Worm (Caenorhabditis elegans): ENCODE measurements around the gene exc-9.

exc-9 gene

ce11 chrIV:7948290-7948689, 7.5 kb upstream of the exc-9 start, which contains the start of gene mcm-3AP:
Gene mcm-3AP (plus strand): TSS chrIV:7948672.
- TF ChIP-seq nfya-1 (tag; optimal IDR thresholded peaks at IDR 0.05; ENCODE audit: insufficient read depth) (peak; percentile 58), hmg-11 (tag; optimal IDR thresholded peaks at IDR 0.05) (peak; percentile 13), elt-2 (tag; optimal IDR thresholded peaks at IDR 0.05) (peak; percentile 26)

- TF ChIP-seq lin-39 (tag; optimal IDR thresholded peaks at IDR 0.05) (peak; percentile 66), pha-4 (tag; optimal IDR thresholded peaks at IDR 0.05) (peak; percentile 66), snpc-4 (tag; optimal IDR thresholded peaks at IDR 0.05) (peak; percentile 19), hmg-11 (tag; optimal IDR thresholded peaks at IDR 0.05) (peak; percentile 56), lsy-12 (tag; optimal IDR thresholded peaks at IDR 0.05) (peak; percentile 57), nhr-43 (tag; optimal IDR thresholded peaks at IDR 0.05; ENCODE audit: poor library complexity, severe bottlenecking) (peak; percentile 7), elt-2 (tag; optimal IDR thresholded peaks at IDR 0.05) (peak; percentile 52), nhr-23 (tag; optimal IDR thresholded peaks at IDR 0.05) (peak; percentile 67), lin-15B (tag; optimal IDR thresholded peaks at IDR 0.05) (peak; percentile 69), nfya-1 (tag; optimal IDR thresholded peaks at IDR 0.05; ENCODE audit: insufficient read depth) (peak; percentile 85)
Measured at ce11 chrIV:7946899-7947499, 6.2 kb upstream of the exc-9 start, which contains the start of gene F20D12.12. Gene F20D12.12 (plus strand): TSS chrIV:7947440.

ce11 chrIV:7946457-7946856, 5.6 kb upstream of the exc-9 start, which contains the start of gene czw-1:
Gene czw-1 (minus strand): TSS chrIV:7946825.
- TF ChIP-seq ceh-16 (tag; optimal IDR thresholded peaks at IDR 0.05) (no peak), nhr-76 (tag; optimal IDR thresholded peaks at IDR 0.05) (no peak), skn-1 (tag; optimal IDR thresholded peaks at IDR 0.05) (no peak), lin-15B (tag; optimal IDR thresholded peaks at IDR 0.05) (no peak), lsy-12 (tag; optimal IDR thresholded peaks at IDR 0.05) (no peak), egl-27 (tag; optimal IDR thresholded peaks at IDR 0.05) (no peak)

ce11 chrIV:7943272-7943671, 2.5 kb upstream of the exc-9 start:
- TF ChIP-seq nhr-23 (tag; optimal IDR thresholded peaks at IDR 0.05) (peak; percentile 9), nhr-25 (tag; optimal IDR thresholded peaks at IDR 0.05) (peak; percentile 76), nhr-43 (tag; optimal IDR thresholded peaks at IDR 0.05; ENCODE audit: poor library complexity, severe bottlenecking) (no peak), elt-2 (tag; optimal IDR thresholded peaks at IDR 0.05) (no peak), ceh-9 (tag; optimal IDR thresholded peaks at IDR 0.05) (no peak), fkh-10 (GFP tag; optimal IDR thresholded peaks at IDR 0.05) (no peak), nhr-28 (tag; optimal IDR thresholded peaks at IDR 0.05) (no peak), nhr-77 (tag; optimal IDR thresholded peaks at IDR 0.05) (no peak), nfya-1 (tag; optimal IDR thresholded peaks at IDR 0.05; ENCODE audit: insufficient read depth) (peak; percentile 33), lsy-12 (tag; optimal IDR thresholded peaks at IDR 0.05) (no peak), jun-1 (tag; optimal IDR thresholded peaks at IDR 0.05) (no peak), nhr-237 (tag; optimal IDR thresholded peaks at IDR 0.05) (no peak), nhr-67 (tag; optimal IDR thresholded peaks at IDR 0.05) (no peak), nhr-76 (tag; optimal IDR thresholded peaks at IDR 0.05) (no peak), lin-39 (tag; optimal IDR thresholded peaks at IDR 0.05) (peak; percentile 19)

ce11 chrIV:7938834-7939233, 2.0 kb downstream of the exc-9 start, which contains the start of gene F20D12.7:
Gene F20D12.7 (minus strand): TSS chrIV:7938934.
- no peak for TF ChIP-seq unc-39 (tag; optimal IDR thresholded peaks at IDR 0.05)
- no peak for TF ChIP-seq pha-4 (tag; optimal IDR thresholded peaks at IDR 0.05)
- no peak for TF ChIP-seq elt-3 (tag; optimal IDR thresholded peaks at IDR 0.05)
- TF ChIP-seq elt-1 (tag; optimal IDR thresholded peaks at IDR 0.05): no peak
- no peak for TF ChIP-seq snpc-4 (tag; optimal IDR thresholded peaks at IDR 0.05)
- no peak for TF ChIP-seq nhr-237 (tag; optimal IDR thresholded peaks at IDR 0.05)
- no peak for TF ChIP-seq fos-1 (tag; optimal IDR thresholded peaks at IDR 0.05)
- no peak for TF ChIP-seq ceh-28 (tag; optimal IDR thresholded peaks at IDR 0.05)
- TF ChIP-seq egl-27 (tag; optimal IDR thresholded peaks at IDR 0.05): no peak
- TF ChIP-seq fkh-2 (tag; optimal IDR thresholded peaks at IDR 0.05): no peak
- TF ChIP-seq ceh-16 (tag; optimal IDR thresholded peaks at IDR 0.05): no peak
- no peak for TF ChIP-seq nhr-76 (tag; optimal IDR thresholded peaks at IDR 0.05)
- no peak for TF ChIP-seq nhr-28 (tag; optimal IDR thresholded peaks at IDR 0.05)
- TF ChIP-seq ceh-9 (tag; optimal IDR thresholded peaks at IDR 0.05): no peak
- no peak for TF ChIP-seq daf-12 (tag; optimal IDR thresholded peaks at IDR 0.05)
- no peak for TF ChIP-seq lin-39 (tag; optimal IDR thresholded peaks at IDR 0.05)
- no peak for TF ChIP-seq ceh-82 (tag; optimal IDR thresholded peaks at IDR 0.05)
- no peak for TF ChIP-seq ZK546.5 (tag; optimal IDR thresholded peaks at IDR 0.05)
- no peak for TF ChIP-seq jun-1 (tag; optimal IDR thresholded peaks at IDR 0.05)
- no peak for TF ChIP-seq eor-1 (tag; optimal IDR thresholded peaks at IDR 0.05)
